Worm (Caenorhabditis elegans) whole organism, L4 larva: ENCODE results near the gene str-60.

ENCODE experiments used
- F26F4.8 ChIP-seq: fragments of 200-800 bp; sonication (Bioruptor generic); conservative IDR thresholded peaks from 2 replicates; pipeline ENCODE4 v1.3.6; 2022; ENCODE audit warnings: missing genetic modification characterization, missing compliant biosample characterization
- F44E2.7 ChIP-seq: fragments of 200-800 bp; sonication (Bioruptor generic); IDR thresholded peaks from 2 replicates; pipeline ENCODE4 v2.1.2; 2022; ENCODE audit warnings: missing genetic modification characterization, missing compliant biosample characterization
- F49E8.2 ChIP-seq: sonication (generic microtip); optimal IDR thresholded peaks from 2 replicates; lab custom pipeline; 2016; ENCODE audit warnings: missing compliant biosample characterization, mild to moderate bottlenecking, missing genetic modification characterization, borderline replicate concordance
- T20F7.1 ChIP-seq: fragments of 200-800 bp; sonication (Bioruptor generic); optimal IDR thresholded peaks from 2 replicates; lab custom pipeline; 2018; ENCODE audit warnings: mild to moderate bottlenecking, missing genetic modification characterization, missing compliant biosample characterization
- Y5F2A.4 ChIP-seq: fragments of 200-800 bp; sonication (Bioruptor generic); optimal IDR thresholded peaks from 2 replicates; lab custom pipeline; 2018; ENCODE audit warnings: mild to moderate bottlenecking, missing genetic modification characterization, missing compliant biosample characterization
- ama-1 ChIP-seq: fragments of 150-350 bp; optimal IDR thresholded peaks from 2 replicates; lab custom pipeline; 2014; ENCODE audit warnings: inconsistent platforms, mixed read lengths
- attf-4 ChIP-seq: sonication (generic microtip); optimal IDR thresholded peaks from 3 replicates; lab custom pipeline; 2017; ENCODE audit warnings: missing biosample characterization, missing genetic modification characterization
- ceh-20 ChIP-seq: fragments of 200-800 bp; sonication (Bioruptor generic); IDR thresholded peaks from 2 replicates; pipeline ENCODE4 v1.3.6; 2022; ENCODE audit warnings: missing genetic modification reagents, missing genetic modification characterization, missing compliant biosample characterization
- daf-16 ChIP-seq, 3 experiments: sonication (generic microtip); optimal IDR thresholded peaks; 2 replicates each; lab custom pipeline; 2016 to 2017; ENCODE audit warnings: missing genetic modification characterization in 3 of 3, missing genetic modification reagents in 3 of 3, mild to moderate bottlenecking in 2 of 3, missing compliant biosample characterization in 2 of 3, missing biosample characterization in 1 of 3, moderate library complexity in 1 of 3
- dmd-6 ChIP-seq: fragments of 200-800 bp; sonication (Bioruptor generic); IDR thresholded peaks from 2 replicates; pipeline ENCODE4 v1.3.6; 2022; ENCODE audit warnings: missing genetic modification reagents, missing genetic modification characterization, missing compliant biosample characterization
- dpl-1 ChIP-seq: fragments of 150-350 bp; optimal IDR thresholded peaks from 2 replicates; lab custom pipeline; 2014; ENCODE audit warnings: missing biosample characterization, missing genetic modification reagents, missing genetic modification characterization
- gei-8 ChIP-seq: fragments of 200-800 bp; sonication (Bioruptor generic); optimal IDR thresholded peaks from 2 replicates; lab custom pipeline; 2018; ENCODE audit warnings: mild to moderate bottlenecking, missing genetic modification characterization, missing compliant biosample characterization
- hlh-11 ChIP-seq: fragments of 200-800 bp; sonication (Bioruptor generic); optimal IDR thresholded peaks from 2 replicates; lab custom pipeline; 2018; ENCODE audit warnings: mild to moderate bottlenecking, missing genetic modification characterization, missing compliant biosample characterization
- lin-1 ChIP-seq: fragments of 200-800 bp; sonication (Bioruptor generic); IDR thresholded peaks from 2 replicates; pipeline ENCODE4 v1.3.6; 2022; ENCODE audit warnings: missing genetic modification reagents, missing genetic modification characterization, missing compliant biosample characterization
- lin-38 ChIP-seq: fragments of 200-800 bp; sonication (Bioruptor generic); IDR thresholded peaks from 2 replicates; pipeline ENCODE4 v1.3.6; 2022; ENCODE audit warnings: missing genetic modification reagents, missing genetic modification characterization, missing compliant biosample characterization
- lin-39 ChIP-seq: fragments of 150-350 bp; optimal IDR thresholded peaks from 2 replicates; lab custom pipeline; 2014; ENCODE audit warnings: missing biosample characterization, missing genetic modification reagents, missing genetic modification characterization
- mdl-1 ChIP-seq, 2 experiments: fragments of 150-350 bp in 1 of 2; sonication (generic microtip) in 1 of 2; optimal IDR thresholded peaks; 2 replicates each; lab custom pipeline; 2014 to 2017; ENCODE audit warnings: missing biosample characterization in 2 of 2, missing genetic modification characterization in 2 of 2
- mxl-2 ChIP-seq: fragments of 200-800 bp; sonication (Bioruptor generic); conservative IDR thresholded peaks from 2 replicates; pipeline ENCODE4 v1.3.6; 2022; ENCODE audit warnings: missing genetic modification reagents, missing genetic modification characterization, missing compliant biosample characterization
- mxl-3 ChIP-seq: fragments of 200-800 bp; sonication (Bioruptor generic); optimal IDR thresholded peaks from 2 replicates; lab custom pipeline; 2018; ENCODE audit warnings: mild to moderate bottlenecking, missing genetic modification characterization, missing compliant biosample characterization
- nhr-28 ChIP-seq: fragments of 150-350 bp; optimal IDR thresholded peaks from 2 replicates; lab custom pipeline; 2014; ENCODE audit warnings: missing biosample characterization, missing genetic modification characterization
- nhr-77 ChIP-seq: fragments of 150-350 bp; optimal IDR thresholded peaks from 2 replicates; lab custom pipeline; 2014; ENCODE audit warnings: missing biosample characterization, missing genetic modification characterization
- php-3 ChIP-seq: fragments of 200-800 bp; sonication (Bioruptor generic); IDR thresholded peaks from 2 replicates; pipeline ENCODE4 v1.3.6; 2022; ENCODE audit warnings: missing genetic modification reagents, missing genetic modification characterization, missing compliant biosample characterization
- pqm-1 ChIP-seq: sonication (generic microtip); optimal IDR thresholded peaks from 2 replicates; lab custom pipeline; 2017; ENCODE audit warnings: missing biosample characterization, missing genetic modification characterization
- set-16 ChIP-seq: fragments of 200-800 bp; sonication (Bioruptor generic); IDR thresholded peaks from 2 replicates; pipeline ENCODE4 v1.3.6; 2022; ENCODE audit warnings: missing genetic modification reagents, missing genetic modification characterization, missing compliant biosample characterization
- tra-1 ChIP-seq: fragments of 200-800 bp; sonication (Bioruptor generic); IDR thresholded peaks from 2 replicates; pipeline ENCODE4 v1.3.6; 2022; ENCODE audit warnings: missing genetic modification reagents, missing genetic modification characterization, missing compliant biosample characterization
- unc-62 ChIP-seq, 3 experiments: fragments of 150-350 bp in 1 of 3; sonication (generic microtip); optimal IDR thresholded peaks in 2 of 3; peaks in 1 of 3; 1 replicate in 1 of 3; 2 replicates in 2 of 3; lab custom pipeline; 2014 to 2017; ENCODE audit warnings: missing biosample characterization in 3 of 3, missing genetic modification characterization in 3 of 3, missing genetic modification reagents in 3 of 3, missing genotype in 1 of 3

Gene str-60

ce11 chrV:15915307-15915706 is 17.5 kb downstream of the str-60 start:
- TF ChIP-seq unc-62 (GFP tag; optimal IDR thresholded peaks at IDR 0.05 in 1 of 2; lab: Kevin White, UChicago) (peak in 1 of 2 experiments; percentile 92), unc-62 (tag; optimal IDR thresholded peaks at IDR 0.05; lab: Kevin White, UChicago) (no peak), F49E8.2 (tag; lab: Kevin White, UChicago) (no peak)

DNA sequence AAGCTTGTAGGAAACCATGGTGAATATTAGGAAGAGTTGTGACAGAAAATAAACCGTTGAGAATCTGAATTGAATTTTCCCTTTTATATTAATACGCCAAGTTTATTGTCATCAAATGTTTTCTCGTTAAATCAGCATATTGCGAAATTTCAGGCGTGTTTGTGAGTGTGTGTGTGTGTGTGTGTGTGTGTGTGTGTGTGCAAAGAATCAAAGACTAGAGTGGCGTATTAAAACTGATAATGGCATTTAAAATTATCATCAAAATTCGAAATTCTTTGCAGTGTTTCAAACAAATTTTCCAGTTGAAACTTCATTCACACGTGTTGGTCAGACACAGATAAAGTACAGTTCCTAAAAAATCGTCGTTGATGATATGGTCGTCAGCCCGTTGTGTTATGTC is 18.1 kb downstream of the str-60 start, which contains the start of gene gst-38:
TSS of gene gst-38 (minus strand) at position 152 of the 400 bp plus-strand sequence.
- TF ChIP-seq daf-16 (GFP tag; optimal IDR thresholded peaks at IDR 0.05; lab: Kevin White, UChicago) (no peak), daf-16 (tag; optimal IDR thresholded peaks at IDR 0.05; lab: Kevin White, UChicago) (peak; percentile 79), dmd-6 (peak; percentile 85), mxl-3 (GFP tag; lab: Kevin White, UChicago) (peak; percentile 51), mdl-1 (tag; optimal IDR thresholded peaks at IDR 0.05; lab: Kevin White, UChicago) (no peak), lin-1 (GFP tag; lab: Robert Waterston, UW) (0 out of 2 replicates have a peak, but pooled peaks have one; percentile 18), nhr-28 (tag; lab: Kevin White, UChicago) (peak; percentile 71), pqm-1 (peak; percentile 72), hlh-11 (tag; lab: Kevin White, UChicago) (peak; percentile 32), F26F4.8 (GFP tag; lab: Robert Waterston, UW) (no peak)

DNA sequence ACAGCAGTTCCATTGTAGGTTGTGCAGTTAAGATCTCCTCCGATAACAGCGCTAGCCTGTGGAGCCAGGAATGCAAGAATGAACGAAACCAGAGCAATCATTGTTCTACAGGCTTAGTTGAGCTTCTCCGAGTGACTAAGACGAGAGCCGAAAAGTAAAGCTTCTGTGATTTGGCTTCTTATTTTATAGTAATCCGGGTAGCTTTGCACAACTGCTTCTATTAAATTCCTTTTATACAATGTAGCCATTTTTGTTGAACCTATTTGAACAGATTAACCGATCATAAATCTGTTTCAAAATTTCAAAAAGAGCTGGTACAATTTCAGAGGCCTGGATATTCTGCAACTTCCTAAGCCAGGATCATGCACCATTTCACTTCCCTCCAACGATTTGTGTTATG is 19.7 kb downstream of the str-60 start, which contains the start of gene F35E8.9:
TSS of gene F35E8.9 (minus strand) at position 101 of the 400 bp plus-strand sequence.
- no peak for TF ChIP-seq mdl-1 (tag; optimal IDR thresholded peaks at IDR 0.05; lab: Kevin White, UChicago)
- no peak for TF ChIP-seq ceh-20 (GFP tag; lab: Robert Waterston, UW)

DNA sequence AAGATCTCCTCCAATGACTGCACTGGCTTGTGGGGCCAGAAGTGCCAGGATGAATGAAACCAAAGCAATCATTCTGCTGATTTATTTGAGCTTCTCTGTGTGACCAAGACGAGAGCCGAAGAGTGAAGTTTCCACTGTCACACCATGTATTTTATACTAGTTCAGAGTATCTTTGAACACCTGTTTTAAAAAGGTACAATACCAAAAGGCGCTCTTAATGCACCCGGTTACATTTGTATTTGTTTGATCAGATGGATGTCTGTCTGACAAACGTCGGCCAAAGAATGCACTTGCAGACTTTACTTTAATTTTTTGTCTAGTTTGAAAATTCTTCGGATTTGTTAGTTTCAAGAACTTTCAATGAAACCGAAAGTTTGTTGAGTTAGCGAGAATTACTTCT is 22.5 kb downstream of the str-60 start, which contains the start of gene F35E8.10:
TSS of gene F35E8.10 (minus strand) at position 101 of the 400 bp plus-strand sequence.
- TF ChIP-seq dpl-1 (GFP tag; lab: Kevin White, UChicago) (no peak), T20F7.1 (GFP tag; lab: Kevin White, UChicago) (no peak), Y5F2A.4 (GFP tag; lab: Kevin White, UChicago) (no peak), F44E2.7 (no peak), lin-39 (tag; lab: Kevin White, UChicago) (no peak), gei-8 (GFP tag; lab: Kevin White, UChicago) (no peak), nhr-77 (no peak), dmd-6 (no peak), php-3 (GFP tag; lab: Robert Waterston, UW) (no peak), mxl-3 (GFP tag; lab: Kevin White, UChicago) (no peak), set-16 (GFP tag; lab: Robert Waterston, UW) (no peak), mdl-1 (tag; optimal IDR thresholded peaks at IDR 0.05; lab: Kevin White, UChicago) (no peak)
- TF ChIP-seq, all 104 proteins: peak for 0

DNA sequence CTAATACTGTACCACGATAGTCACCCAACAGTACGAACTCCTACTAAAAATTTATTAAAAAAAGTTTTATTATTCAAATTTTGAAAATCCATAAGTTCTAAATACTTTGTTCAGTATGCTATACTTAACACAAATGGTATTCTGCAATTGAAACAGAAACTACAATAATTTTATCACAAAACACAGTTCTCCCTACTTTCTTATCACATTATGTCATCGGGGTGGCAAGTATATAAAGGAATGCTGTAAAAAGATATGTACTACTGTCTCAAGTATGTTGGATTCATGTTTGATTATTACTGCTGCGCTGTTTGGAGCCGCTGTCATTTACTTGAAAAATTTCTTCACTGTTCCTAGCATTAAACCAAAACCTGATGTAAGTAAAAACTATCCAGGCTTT is 23.3 kb downstream of the str-60 start, which contains the start of gene cdr-1:
TSS of gene cdr-1 (plus strand) at position 208 of the 400 bp plus-strand sequence.
- TF ChIP-seq tra-1, result no peak
- TF ChIP-seq nhr-77, result no peak
- no peak for TF ChIP-seq ama-1 (lab: Kevin White, UChicago)
- peak; percentile 39 for TF ChIP-seq pqm-1
- peak in 1 of 2 experiments; percentile 36 for TF ChIP-seq unc-62 (GFP tag; optimal IDR thresholded peaks at IDR 0.05 in 1 of 2; lab: Kevin White, UChicago)
- no peak for TF ChIP-seq unc-62 (tag; optimal IDR thresholded peaks at IDR 0.05; lab: Kevin White, UChicago)
- TF ChIP-seq nhr-28 (tag; lab: Kevin White, UChicago), result peak; percentile 93

DNA sequence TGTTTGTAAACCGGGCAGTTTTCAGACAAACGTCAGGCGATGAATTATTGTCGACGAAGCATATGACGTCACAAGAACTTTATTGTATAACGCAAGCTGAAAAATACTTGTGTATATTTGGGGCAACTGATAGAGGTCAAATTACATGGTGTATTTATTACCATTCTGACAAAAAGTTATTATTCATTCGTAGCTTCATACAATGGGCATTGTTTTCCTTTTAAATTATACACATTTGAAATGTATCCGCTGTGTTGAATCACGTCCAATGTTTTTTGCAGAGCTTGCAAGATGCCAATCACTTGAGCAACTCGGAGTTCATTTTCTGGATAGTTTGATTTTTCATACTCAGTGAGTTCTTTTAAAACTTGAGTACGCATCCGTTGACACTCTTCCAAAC is 25.2 kb downstream of the str-60 start, which contains the start of gene F35E8.13:
TSS of gene F35E8.13 (plus strand) at position 301 of the 400 bp plus-strand sequence.
- TF ChIP-seq mxl-3 (GFP tag; lab: Kevin White, UChicago) (no peak), attf-4 (tag; lab: Kevin White, UChicago) (no peak), lin-38 (GFP tag; lab: Robert Waterston, UW) (no peak), mxl-2 (GFP tag; lab: Robert Waterston, UW) (no peak)
